Worm (Caenorhabditis elegans) whole organism, L1 larva: ENCODE data around the gene srbc-3.
A peak's percentile ranks its signal among the peaks of the same experiment; 100 is the strongest.

Experiments used
- C04F5.9 ChIP-seq: sonication (generic microtip); optimal IDR thresholded peaks from 2 replicates; lab custom pipeline; 2016; ENCODE audit warnings: missing genetic modification characterization, missing compliant biosample characterization
- C16A3.4 ChIP-seq: fragments of 150-350 bp; optimal IDR thresholded peaks from 2 replicates; lab custom pipeline; 2014; ENCODE audit warnings: missing biosample characterization, missing genetic modification characterization
- F16B12.6 ChIP-seq: fragments of 150-350 bp; optimal IDR thresholded peaks from 2 replicates; lab custom pipeline; 2014; ENCODE audit warnings: missing biosample characterization, missing genetic modification characterization
- aha-1 ChIP-seq: fragments of 150-350 bp; optimal IDR thresholded peaks from 2 replicates; lab custom pipeline; 2014; ENCODE audit warnings: missing biosample characterization, missing genetic modification characterization
- aly-2 ChIP-seq: fragments of 150-350 bp; optimal IDR thresholded peaks from 2 replicates; lab custom pipeline; 2014; ENCODE audit warnings: missing biosample characterization, missing genetic modification characterization
- blmp-1 ChIP-seq: fragments of 150-350 bp; optimal IDR thresholded peaks from 2 replicates; lab custom pipeline; 2014; ENCODE audit warnings: missing biosample characterization, missing genetic modification characterization
- ceh-63 ChIP-seq: fragments of 200-800 bp; sonication (Bioruptor generic); optimal IDR thresholded peaks from 2 replicates; lab custom pipeline; 2018; ENCODE audit warnings: mild to moderate bottlenecking, missing genetic modification characterization, missing compliant biosample characterization
- ceh-82 ChIP-seq, 3 experiments: fragments of 150-350 bp in 1 of 3; sonication (generic microtip) in 2 of 3; optimal IDR thresholded peaks; 2 replicates each; lab custom pipeline; 2014 to 2017; ENCODE audit warnings: missing biosample characterization in 3 of 3, missing genetic modification characterization in 3 of 3
- ces-1 ChIP-seq: fragments of 150-350 bp; optimal IDR thresholded peaks from 2 replicates; lab custom pipeline; 2014; ENCODE audit warnings: missing biosample characterization, missing genetic modification reagents, missing genetic modification characterization
- dpl-1 ChIP-seq, 3 experiments: fragments of 150-350 bp in 2 of 3; sonication (generic microtip) in 1 of 3; optimal IDR thresholded peaks; 2 replicates each; lab custom pipeline; 2014 to 2017; ENCODE audit warnings: missing biosample characterization in 3 of 3, missing genetic modification characterization in 3 of 3, missing genetic modification reagents in 3 of 3
- efl-1 ChIP-seq, 4 experiments: fragments of 150-350 bp; optimal IDR thresholded peaks in 3 of 4; peaks in 1 of 4; 1 replicate in 1 of 4; 2 replicates in 3 of 4; lab custom pipeline; 2014; ENCODE audit warnings: missing biosample characterization in 2 of 4, missing genetic modification characterization in 2 of 4, missing genetic modification reagents in 2 of 4
- egl-13 ChIP-seq: sonication (generic microtip); optimal IDR thresholded peaks from 2 replicates; lab custom pipeline; 2016; ENCODE audit warnings: missing genotype, missing genetic modification reagents, missing genetic modification characterization, missing compliant biosample characterization
- elt-3 ChIP-seq, 6 experiments: fragments of 150-350 bp in 1 of 6; sonication (generic microtip); optimal IDR thresholded peaks; 2 replicates each; lab custom pipeline; 2017 to 2018; ENCODE audit warnings: missing biosample characterization in 6 of 6, missing genetic modification characterization in 6 of 6, inconsistent platforms in 1 of 6
- fkh-4 ChIP-seq: sonication (generic microtip); optimal IDR thresholded peaks from 2 replicates; lab custom pipeline; 2016; ENCODE audit warnings: missing compliant biosample characterization, missing genetic modification characterization, borderline replicate concordance
- fkh-8 ChIP-seq: sonication (generic microtip); optimal IDR thresholded peaks from 2 replicates; lab custom pipeline; 2016; ENCODE audit warnings: mild to moderate bottlenecking, missing genetic modification characterization, missing compliant biosample characterization
- hpl-2 ChIP-seq: fragments of 150-350 bp; optimal IDR thresholded peaks from 2 replicates; lab custom pipeline; 2014; ENCODE audit warnings: missing biosample characterization, missing genetic modification reagents, missing genetic modification characterization
- lin-13 ChIP-seq: fragments of 150-350 bp; optimal IDR thresholded peaks from 2 replicates; lab custom pipeline; 2014; ENCODE audit warnings: missing biosample characterization, missing genetic modification reagents, missing genetic modification characterization
- lin-14 ChIP-seq: fragments of 200-800 bp; sonication (Bioruptor generic); optimal IDR thresholded peaks from 2 replicates; lab custom pipeline; 2018; ENCODE audit warnings: mild to moderate bottlenecking, missing genetic modification characterization, moderate library complexity, missing compliant biosample characterization
- lin-35 ChIP-seq, 2 experiments: fragments of 150-350 bp; optimal IDR thresholded peaks; 2 replicates each; lab custom pipeline; 2014; ENCODE audit warnings: missing biosample characterization in 2 of 2, missing genetic modification characterization in 2 of 2, missing genetic modification reagents in 2 of 2
- lin-39 ChIP-seq: fragments of 150-350 bp; optimal IDR thresholded peaks from 2 replicates; lab custom pipeline; 2014; ENCODE audit warnings: missing biosample characterization, missing genetic modification reagents, missing genetic modification characterization
- lsy-2 ChIP-seq, 2 experiments: fragments of 150-350 bp; optimal IDR thresholded peaks; 2 replicates each; lab custom pipeline; 2014; ENCODE audit warnings: missing biosample characterization in 2 of 2, missing genetic modification characterization in 2 of 2
- mep-1 ChIP-seq: fragments of 150-350 bp; optimal IDR thresholded peaks from 2 replicates; lab custom pipeline; 2014; ENCODE audit warnings: missing biosample characterization, missing genetic modification characterization
- nhr-11 ChIP-seq: fragments of 150-350 bp; optimal IDR thresholded peaks from 2 replicates; lab custom pipeline; 2014; ENCODE audit warnings: missing biosample characterization, missing genetic modification characterization
- nhr-20 ChIP-seq: sonication (generic microtip); optimal IDR thresholded peaks from 2 replicates; lab custom pipeline; 2016; ENCODE audit warnings: mild to moderate bottlenecking, missing genetic modification characterization, missing compliant biosample characterization
- nhr-47 ChIP-seq: sonication (generic microtip); optimal IDR thresholded peaks from 2 replicates; lab custom pipeline; 2016; ENCODE audit warnings: mild to moderate bottlenecking, missing genetic modification characterization, moderate library complexity, missing compliant biosample characterization
- nhr-71 ChIP-seq: sonication (generic microtip); optimal IDR thresholded peaks from 2 replicates; lab custom pipeline; 2016; ENCODE audit warnings: mild to moderate bottlenecking, missing genetic modification characterization, moderate library complexity, missing compliant biosample characterization
- nhr-84 ChIP-seq: sonication (generic microtip); optimal IDR thresholded peaks from 2 replicates; lab custom pipeline; 2017; ENCODE audit warnings: missing biosample characterization, missing genetic modification characterization
- nhr-90 ChIP-seq: sonication (generic microtip); optimal IDR thresholded peaks from 2 replicates; lab custom pipeline; 2016; ENCODE audit warnings: mild to moderate bottlenecking, missing genetic modification characterization, missing compliant biosample characterization; ENCODE audit not compliant: poor library complexity
- pag-3 ChIP-seq: sonication (generic microtip); optimal IDR thresholded peaks from 2 replicates; lab custom pipeline; 2017; ENCODE audit warnings: missing genetic modification characterization, mild to moderate bottlenecking, missing compliant biosample characterization, antibody characterized with exemption, borderline replicate concordance; ENCODE audit not compliant: insufficient read depth
- rnt-1 ChIP-seq: sonication (generic microtip); optimal IDR thresholded peaks from 2 replicates; lab custom pipeline; 2016; ENCODE audit warnings: mild to moderate bottlenecking, missing genetic modification characterization, moderate library complexity, missing compliant biosample characterization
- skn-1 ChIP-seq: fragments of 150-350 bp; optimal IDR thresholded peaks from 2 replicates; lab custom pipeline; 2014; ENCODE audit warnings: missing biosample characterization, missing genetic modification characterization
- snpc-4 ChIP-seq: fragments of 150-350 bp; optimal IDR thresholded peaks from 2 replicates; lab custom pipeline; 2014; ENCODE audit warnings: missing biosample characterization, missing genetic modification characterization
- snu-23 ChIP-seq: sonication (generic microtip); optimal IDR thresholded peaks from 2 replicates; lab custom pipeline; 2016; ENCODE audit warnings: missing genetic modification characterization, missing compliant biosample characterization
- swsn-7 ChIP-seq: sonication (generic microtip); optimal IDR thresholded peaks from 2 replicates; lab custom pipeline; 2016; ENCODE audit warnings: missing genetic modification characterization, missing compliant biosample characterization
- tbx-2 ChIP-seq: sonication (generic microtip); optimal IDR thresholded peaks from 2 replicates; lab custom pipeline; 2016; ENCODE audit warnings: missing genetic modification characterization, missing compliant biosample characterization
- tlp-1 ChIP-seq: fragments of 150-350 bp; optimal IDR thresholded peaks from 2 replicates; lab custom pipeline; 2014; ENCODE audit warnings: missing biosample characterization, missing genetic modification characterization
- unc-62 ChIP-seq: fragments of 150-350 bp; optimal IDR thresholded peaks from 2 replicates; lab custom pipeline; 2014; ENCODE audit warnings: missing biosample characterization, missing genetic modification reagents, missing genetic modification characterization
- zip-4 ChIP-seq: fragments of 200-800 bp; sonication (Bioruptor generic); optimal IDR thresholded peaks from 2 replicates; lab custom pipeline; 2018; ENCODE audit warnings: mild to moderate bottlenecking, missing genetic modification characterization, moderate library complexity, missing compliant biosample characterization
- ztf-4 ChIP-seq: fragments of 150-350 bp; optimal IDR thresholded peaks from 2 replicates; lab custom pipeline; 2014; ENCODE audit warnings: missing biosample characterization, missing genetic modification characterization

Gene srbc-3

DNA sequence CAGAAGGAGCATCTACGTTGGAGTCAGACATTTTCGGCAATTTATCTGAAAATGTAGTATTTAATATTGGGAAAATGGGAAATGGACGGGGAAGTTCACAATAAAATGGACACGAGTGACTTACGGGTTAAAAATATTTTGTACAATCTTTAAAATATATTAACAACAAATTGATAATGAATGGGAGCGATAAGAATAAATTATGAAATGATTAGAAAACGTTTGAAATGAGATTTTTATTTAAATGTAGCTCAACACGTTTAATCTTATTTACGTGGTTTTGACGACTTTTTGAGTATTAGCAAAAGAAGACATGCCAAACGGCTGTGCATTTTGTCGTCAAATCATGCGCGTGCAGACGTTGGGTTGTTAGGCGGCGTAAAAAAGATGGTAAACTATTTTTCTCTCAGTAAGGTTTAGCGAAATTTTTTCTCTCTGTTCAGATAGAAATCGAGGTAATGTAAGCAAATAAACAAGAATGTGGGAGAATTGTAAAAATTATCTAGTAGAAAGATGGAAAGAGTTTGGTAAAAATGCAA lies 30.1 kb upstream of the srbc-3 start, which contains the start of gene fbxa-64:
Gene fbxa-64 (minus strand): TSS at position 51 of the 539 bp plus-strand sequence.
- TF ChIP-seq lin-14 (GFP tag; lab: Kevin White, UChicago), result no peak
- peak; percentile 83 for TF ChIP-seq F16B12.6 (tag; lab: Kevin White, UChicago)
- no peak for TF ChIP-seq egl-13 (tag; lab: Kevin White, UChicago)
- no peak for TF ChIP-seq pag-3 (tag; lab: Kevin White, UChicago)
- peak in 1 of 2 experiments; percentile 2 for TF ChIP-seq lsy-2 (tag; optimal IDR thresholded peaks at IDR 0.05; lab: Kevin White, UChicago)
- TF ChIP-seq lin-39 (tag; lab: Kevin White, UChicago), result no peak
- TF ChIP-seq dpl-1 (GFP tag; optimal IDR thresholded peaks at IDR 0.05; lab: Kevin White, UChicago), result peak in 2 of 3 experiments; percentile 26 to 53
- TF ChIP-seq nhr-47 (tag; lab: Kevin White, UChicago), result peak; percentile 21
- TF ChIP-seq aly-2 (tag; lab: Kevin White, UChicago), result no peak
- peak; percentile 10 for TF ChIP-seq nhr-20 (tag; lab: Kevin White, UChicago)
- no peak for TF ChIP-seq hpl-2 (GFP tag; lab: Kevin White, UChicago)
- no peak for TF ChIP-seq fkh-4
- peak; percentile 24 to 38 for TF ChIP-seq efl-1 (optimal IDR thresholded peaks at IDR 0.05; lab: Kevin White, UChicago)
- peak; percentile 39 to 94 for TF ChIP-seq efl-1 (GFP tag; optimal IDR thresholded peaks at IDR 0.05 in 1 of 2; lab: Kevin White, UChicago)
- TF ChIP-seq skn-1 (tag; lab: Kevin White, UChicago), result no peak
- no peak for TF ChIP-seq nhr-11
- TF ChIP-seq ceh-82 (tag; optimal IDR thresholded peaks at IDR 0.05; lab: Kevin White, UChicago), result no peak
- no peak for TF ChIP-seq lin-13 (GFP tag; lab: Kevin White, UChicago)
- TF ChIP-seq ceh-63 (GFP tag; lab: Kevin White, UChicago), result no peak
- TF ChIP-seq mep-1, result peak; percentile 50
- TF ChIP-seq nhr-90, result no peak
- TF ChIP-seq lin-35 (GFP tag; optimal IDR thresholded peaks at IDR 0.05; lab: Kevin White, UChicago), result peak; percentile 27 to 46
- no peak for TF ChIP-seq unc-62 (GFP tag; lab: Kevin White, UChicago)
- TF ChIP-seq aha-1 (tag; lab: Kevin White, UChicago), result no peak
- peak; percentile 21 for TF ChIP-seq nhr-71 (tag; lab: Kevin White, UChicago)
- TF ChIP-seq tlp-1 (tag; lab: Kevin White, UChicago), result no peak
- TF ChIP-seq ces-1 (GFP tag; lab: Kevin White, UChicago), result no peak
- no peak for TF ChIP-seq nhr-84 (tag; lab: Kevin White, UChicago)
- TF ChIP-seq zip-4 (GFP tag; lab: Kevin White, UChicago), result no peak
- TF ChIP-seq ztf-4 (tag; lab: Kevin White, UChicago), result no peak
- peak; percentile 44 for TF ChIP-seq snu-23
- TF ChIP-seq C16A3.4 (tag; lab: Kevin White, UChicago), result no peak
- TF ChIP-seq fkh-8, result no peak
- TF ChIP-seq blmp-1, result peak; percentile 14
- no peak for TF ChIP-seq elt-3 (tag; optimal IDR thresholded peaks at IDR 0.05; lab: Kevin White, UChicago)
- no peak for TF ChIP-seq C04F5.9 (tag; lab: Kevin White, UChicago)
- TF ChIP-seq swsn-7 (tag; lab: Kevin White, UChicago), result peak; percentile 7
- TF ChIP-seq, all 84 proteins: peak for 12

DNA sequence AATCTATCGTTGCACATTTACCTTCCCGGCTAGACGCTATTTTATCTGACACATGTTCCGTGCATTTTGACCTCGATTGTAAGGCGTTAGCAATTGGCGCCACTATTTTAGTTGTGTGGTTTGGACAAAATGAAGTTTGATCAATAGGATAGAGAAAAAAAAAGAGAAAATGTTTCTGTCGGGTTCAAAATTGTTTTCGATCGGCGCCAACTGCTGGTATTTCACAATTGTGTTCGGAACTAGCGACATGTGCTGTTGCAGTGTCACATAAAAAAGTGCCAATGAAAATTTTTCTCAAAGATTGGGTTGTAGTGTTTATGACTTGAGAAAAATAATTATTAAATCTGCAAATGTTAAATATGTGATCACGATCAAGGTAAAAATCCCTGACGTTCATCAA lies 29.1 kb upstream of the srbc-3 start:
- TF ChIP-seq lin-14 (GFP tag; lab: Kevin White, UChicago) (peak; percentile 53), nhr-71 (tag; lab: Kevin White, UChicago) (peak; percentile 35), snpc-4 (tag; lab: Kevin White, UChicago) (no peak), tbx-2 (no peak), rnt-1 (tag; lab: Kevin White, UChicago) (peak; percentile 65), nhr-90 (no peak), lsy-2 (tag; optimal IDR thresholded peaks at IDR 0.05; lab: Kevin White, UChicago) (no peak)
